Fruit fly (Drosophila melanogaster): ENCODE results near the gene CG11586.

dm6 chr3L:4263502-4263901, 1.2 kb upstream of the CG11586 start, which contains the start of gene CG1273:
- TF ChIP-seq usp (GFP tag; optimal IDR thresholded peaks at IDR 0.05) = no peak
- no peak for TF ChIP-seq CG8478 (optimal IDR thresholded peaks at IDR 0.05)
- no peak for TF ChIP-seq Dll (optimal IDR thresholded peaks at IDR 0.05)
- TF ChIP-seq EcR (GFP tag; optimal IDR thresholded peaks at IDR 0.05) = no peak
- no peak for TF ChIP-seq psq (optimal IDR thresholded peaks at IDR 0.05)
- no peak for TF ChIP-seq pan (optimal IDR thresholded peaks at IDR 0.05)
